Fruit fly (Drosophila melanogaster): Measurements from ENCODE around the gene Rubicon.

Gene Rubicon

DNA sequence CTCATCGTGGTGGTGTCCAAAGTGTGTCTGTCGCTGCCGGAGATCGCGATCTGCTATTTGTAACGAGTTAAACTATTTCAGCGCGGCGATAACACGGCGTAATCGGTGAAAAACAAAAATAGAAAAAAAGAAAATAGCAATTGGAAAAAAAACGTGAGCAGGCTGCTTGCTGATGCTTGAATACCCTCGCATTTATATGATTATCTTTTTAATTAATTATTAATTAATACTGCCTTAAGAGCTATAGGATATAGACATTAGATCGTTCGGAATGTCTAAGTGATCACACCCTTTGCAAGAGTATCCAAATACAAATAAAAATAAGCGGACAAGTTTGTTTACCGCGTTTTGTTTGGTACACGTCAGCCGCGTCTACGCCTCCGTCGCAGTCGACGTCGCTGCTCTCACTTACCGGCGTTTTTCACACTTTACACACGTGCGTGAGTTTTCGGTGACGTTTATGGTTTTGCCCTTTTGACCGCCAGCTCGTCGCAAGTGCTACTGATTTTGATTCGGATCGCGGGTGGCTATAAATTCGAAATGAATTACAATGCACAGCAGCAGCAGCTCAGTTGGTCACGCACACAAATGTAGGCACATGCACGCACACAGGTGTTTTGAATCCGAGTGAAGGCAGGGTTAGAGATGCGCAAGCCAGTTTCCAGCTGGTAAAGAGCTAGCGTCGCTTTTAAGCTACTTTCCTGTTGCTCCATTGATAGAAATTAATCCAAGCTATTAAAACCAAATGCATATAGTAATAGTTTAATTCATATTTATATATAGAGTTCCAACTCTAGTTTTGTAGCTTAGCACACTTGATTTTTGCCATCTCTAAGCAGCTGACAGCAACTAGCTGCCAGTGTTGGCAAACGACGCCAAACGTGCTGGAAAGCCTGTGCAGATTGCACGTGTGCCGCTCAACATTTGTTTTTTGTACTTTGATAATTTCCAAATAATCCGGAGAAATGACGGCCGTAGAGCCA is 37.5 kb downstream of the Rubicon start, which contains the start of the genes CG2004 and CG1785 (continued):
- TF ChIP-seq CG16813 (GFP tag; IDR thresholded peaks at IDR 0.05; ENCODE audit: partially characterized antibody) (peak; percentile 72), CG33213 (GFP tag; optimal IDR thresholded peaks at IDR 0.05) (peak; percentile 79), pan (optimal IDR thresholded peaks at IDR 0.05) (no peak), pan (GFP tag; optimal IDR thresholded peaks at IDR 0.05 in 1 of 2, IDR thresholded peaks at IDR 0.05 in 1 of 2) (peak in 1 of 2 experiments; percentile 91), nerfin-2 (GFP tag; IDR thresholded peaks at IDR 0.05; ENCODE audit: partially characterized antibody) (peak; percentile 57), Jarid2 (GFP tag; optimal IDR thresholded peaks at IDR 0.05) (peak; percentile 46), CG3407 (GFP tag; optimal IDR thresholded peaks at IDR 0.05) (peak; percentile 79), CG12942 (GFP tag; optimal IDR thresholded peaks at IDR 0.05) (peak; percentile 91), C15 (GFP tag; IDR thresholded peaks at IDR 0.05) (peak; percentile 79; the same call in 1 of the 3 replicates), Dp (GFP tag; optimal IDR thresholded peaks at IDR 0.05) (peak; percentile 41), CHES-1-like (GFP tag; optimal IDR thresholded peaks at IDR 0.05) (peak; percentile 72), CG1603 (tag; optimal IDR thresholded peaks at IDR 0.05) (peak; percentile 80), Dll (GFP tag; IDR thresholded peaks at IDR 0.05; ENCODE audit: partially characterized antibody) (peak; percentile 87), fd3F (GFP tag; optimal IDR thresholded peaks at IDR 0.05) (peak; percentile 79), CG2129 (GFP tag; IDR thresholded peaks at IDR 0.05; ENCODE audit: partially characterized antibody) (peak; percentile 46; the same call in 1 of the 2 replicates), D19B (GFP tag; optimal IDR thresholded peaks at IDR 0.05) (peak; percentile 68), NfI (GFP tag; optimal IDR thresholded peaks at IDR 0.05) (peak; percentile 92), HHEX (GFP tag; optimal IDR thresholded peaks at IDR 0.05) (peak; percentile 85), CG17802 (tag; optimal IDR thresholded peaks at IDR 0.05) (peak; percentile 56), yki (optimal IDR thresholded peaks at IDR 0.05) (no peak), zen2 (GFP tag; IDR thresholded peaks at IDR 0.05; ENCODE audit: partially characterized antibody) (peak; percentile 44; the same call in 1 of the 3 replicates), psq (GFP tag; optimal IDR thresholded peaks at IDR 0.05) (peak; percentile 77), CG16815 (GFP tag; optimal IDR thresholded peaks at IDR 0.05) (peak; percentile 90), Mes4 (GFP tag; optimal IDR thresholded peaks at IDR 0.05) (peak; percentile 69), CG11695 (GFP tag; IDR thresholded peaks at IDR 0.05) (peak; percentile 83), ftz-f1 (GFP tag; optimal IDR thresholded peaks at IDR 0.05) (peak; percentile 56), CG11456 (GFP tag; IDR thresholded peaks at IDR 0.05) (peak; percentile 94), Lpt (GFP tag; optimal IDR thresholded peaks at IDR 0.05) (no peak), CG9817 (tag; optimal IDR thresholded peaks at IDR 0.05) (peak; percentile 92), Dref (GFP tag; IDR thresholded peaks at IDR 0.05) (peak; percentile 44), cad (GFP tag; optimal IDR thresholded peaks at IDR 0.05) (no peak), esg (GFP tag; conservative IDR thresholded peaks at IDR 0.05) (peak; percentile 91), Hr78 (GFP tag; optimal IDR thresholded peaks at IDR 0.05) (peak in 1 of 2 experiments; percentile 99), CG7839 (tag; optimal IDR thresholded peaks at IDR 0.05) (peak; percentile 68), CG1602 (GFP tag; optimal IDR thresholded peaks at IDR 0.05) (peak; percentile 91), CG9727 (GFP tag; optimal IDR thresholded peaks at IDR 0.05) (peak; percentile 93), CG12769 (tag; optimal IDR thresholded peaks at IDR 0.05) (peak; percentile 84), CG43689 (GFP tag; IDR thresholded peaks at IDR 0.05) (peak; percentile 81), odd (GFP tag; optimal IDR thresholded peaks at IDR 0.05) (peak; percentile 73), Dbx (GFP tag; IDR thresholded peaks at IDR 0.05) (peak; percentile 95), nau (GFP tag; optimal IDR thresholded peaks at IDR 0.05) (peak; percentile 82), Bgb (GFP tag; IDR thresholded peaks at IDR 0.05; ENCODE audit: partially characterized antibody) (peak; percentile 60), seq (GFP tag; IDR thresholded peaks at IDR 0.05) (peak; percentile 85), chinmo (GFP tag; IDR thresholded peaks at IDR 0.05; ENCODE audit: partially characterized antibody) (0 out of 4 replicates have a peak, but pooled peaks have one; percentile 44), Neu2 (GFP tag; optimal IDR thresholded peaks at IDR 0.05; ENCODE audit: borderline replicate concordance) (no peak), CG10565 (GFP tag; optimal IDR thresholded peaks at IDR 0.05) (peak; percentile 61), Oli (tag; optimal IDR thresholded peaks at IDR 0.05) (peak; percentile 79)
